Worm (Caenorhabditis elegans): Measurements from ENCODE around the gene mdt-27.

Gene mdt-27

DNA sequence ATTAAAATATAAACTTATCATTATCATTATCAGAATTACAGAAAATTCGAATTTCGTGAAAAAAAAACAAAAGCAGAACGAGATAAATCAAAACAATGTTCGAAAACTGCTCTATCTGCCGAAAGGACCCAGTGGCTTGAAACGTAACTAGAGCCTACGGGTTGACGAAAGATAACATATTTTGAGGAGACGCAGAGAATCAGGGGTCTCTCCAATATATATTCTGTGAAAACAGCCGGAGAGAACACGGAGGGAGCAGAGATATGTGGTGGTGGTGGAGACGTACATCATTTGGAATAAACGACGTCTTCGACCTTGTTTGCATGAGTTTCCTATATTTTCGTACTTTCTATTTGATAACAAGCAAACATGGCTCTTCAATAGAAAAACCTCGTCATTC is 4.6 kb downstream of the mdt-27 start:
- TF ChIP-seq C34F6.9 (tag; optimal IDR thresholded peaks at IDR 0.05) (peak; percentile 12), F13H6.1 (tag; optimal IDR thresholded peaks at IDR 0.05) (peak; percentile 18), unc-55 (GFP tag; optimal IDR thresholded peaks at IDR 0.05) (peak; percentile 48), ceh-82 (tag; optimal IDR thresholded peaks at IDR 0.05) (no peak), nhr-77 (tag; optimal IDR thresholded peaks at IDR 0.05) (no peak)

DNA sequence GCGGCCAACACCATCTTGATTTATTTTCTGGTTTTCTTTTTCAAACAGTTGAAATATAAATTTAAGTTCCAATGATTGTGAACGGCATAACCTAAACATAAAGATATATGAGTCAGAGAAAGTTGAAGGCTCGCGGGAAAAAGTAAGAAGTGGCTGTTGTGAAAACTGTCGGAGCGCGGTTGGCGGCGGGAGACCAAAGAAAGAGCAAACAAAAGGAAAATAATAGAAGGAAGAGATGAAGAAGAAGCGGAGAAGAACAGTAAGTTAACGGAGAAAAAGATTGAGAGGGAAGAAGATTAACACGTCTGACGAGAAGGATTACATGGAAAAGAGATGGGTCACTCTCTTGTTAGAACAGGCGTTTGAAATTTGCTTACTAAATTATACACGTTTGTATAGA is 6.1 kb downstream of the mdt-27 start, which contains the start of gene inx-10:
inx-10 (minus strand) TSS at position 101 of the 400 bp plus-strand sequence.
- TF ChIP-seq nhr-25 (tag; optimal IDR thresholded peaks at IDR 0.05) (no peak), nhr-77 (tag; optimal IDR thresholded peaks at IDR 0.05) (no peak), F13H6.1 (tag; optimal IDR thresholded peaks at IDR 0.05) (no peak)

DNA sequence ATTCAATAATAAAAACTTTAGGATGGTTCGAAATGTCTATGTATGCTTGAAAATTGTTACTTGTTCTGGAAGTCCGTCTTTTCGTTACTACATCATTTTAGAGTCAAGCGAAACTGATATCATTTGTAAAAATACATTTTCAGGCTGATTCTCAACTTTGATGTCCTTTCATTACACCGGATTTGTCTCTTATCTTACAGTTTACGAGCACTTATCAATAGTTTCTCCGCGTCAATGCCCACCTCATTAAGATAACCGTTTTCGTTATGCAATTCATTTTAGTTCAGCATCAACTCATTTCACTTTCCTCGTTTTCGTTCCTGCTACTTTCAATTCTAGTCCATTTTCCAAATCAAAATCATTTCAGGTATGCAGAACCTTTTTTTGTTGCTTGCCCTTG is 10.7 kb downstream of the mdt-27 start, which contains the start of gene asp-2:
asp-2 (plus strand) TSS at position 368 of the 400 bp plus-strand sequence.
- no peak for TF ChIP-seq peb-1 (tag; optimal IDR thresholded peaks at IDR 0.05)
- peak; percentile 49 for TF ChIP-seq sma-9 (GFP tag; optimal IDR thresholded peaks at IDR 0.05)
- TF ChIP-seq sma-9 (tag; optimal IDR thresholded peaks at IDR 0.05), result no peak
- TF ChIP-seq fos-1 (tag; optimal IDR thresholded peaks at IDR 0.05), result peak; percentile 79

ce11 chrV:9198887-9199286 is 14.6 kb downstream of the mdt-27 start, which contains the start of gene str-177:
TSS of gene str-177 (minus strand) at chrV:9198987.
- no peak for TF ChIP-seq ZK546.5 (tag; optimal IDR thresholded peaks at IDR 0.05)
- TF ChIP-seq nhr-10 (tag; optimal IDR thresholded peaks at IDR 0.05), result no peak
- TF ChIP-seq elt-1 (tag; optimal IDR thresholded peaks at IDR 0.05), result no peak
- TF ChIP-seq C34F6.9 (tag; optimal IDR thresholded peaks at IDR 0.05), result no peak
- no peak for TF ChIP-seq ztf-11 (tag; optimal IDR thresholded peaks at IDR 0.05)
- TF ChIP-seq unc-55 (GFP tag; optimal IDR thresholded peaks at IDR 0.05), result no peak
- no peak for TF ChIP-seq ceh-16 (tag; optimal IDR thresholded peaks at IDR 0.05)
- TF ChIP-seq sma-9 (GFP tag; optimal IDR thresholded peaks at IDR 0.05), result no peak
- no peak for TF ChIP-seq sma-9 (tag; optimal IDR thresholded peaks at IDR 0.05)
- TF ChIP-seq R02D3.7 (tag; optimal IDR thresholded peaks at IDR 0.05), result no peak
- TF ChIP-seq lsy-2 (tag; optimal IDR thresholded peaks at IDR 0.05), result no peak
- TF ChIP-seq gmeb-1 (tag; optimal IDR thresholded peaks at IDR 0.05), result no peak
- no peak for TF ChIP-seq lin-39 (tag; optimal IDR thresholded peaks at IDR 0.05)
- no peak for TF ChIP-seq zag-1 (tag; optimal IDR thresholded peaks at IDR 0.05)
- no peak for TF ChIP-seq crh-2 (tag; optimal IDR thresholded peaks at IDR 0.05)
- TF ChIP-seq nhr-129 (tag; optimal IDR thresholded peaks at IDR 0.05), result no peak
- no peak for TF ChIP-seq sma-3 (GFP tag; optimal IDR thresholded peaks at IDR 0.05)
- no peak for TF ChIP-seq nhr-25 (tag; optimal IDR thresholded peaks at IDR 0.05)
- no peak for TF ChIP-seq skn-1 (tag; optimal IDR thresholded peaks at IDR 0.05)

DNA sequence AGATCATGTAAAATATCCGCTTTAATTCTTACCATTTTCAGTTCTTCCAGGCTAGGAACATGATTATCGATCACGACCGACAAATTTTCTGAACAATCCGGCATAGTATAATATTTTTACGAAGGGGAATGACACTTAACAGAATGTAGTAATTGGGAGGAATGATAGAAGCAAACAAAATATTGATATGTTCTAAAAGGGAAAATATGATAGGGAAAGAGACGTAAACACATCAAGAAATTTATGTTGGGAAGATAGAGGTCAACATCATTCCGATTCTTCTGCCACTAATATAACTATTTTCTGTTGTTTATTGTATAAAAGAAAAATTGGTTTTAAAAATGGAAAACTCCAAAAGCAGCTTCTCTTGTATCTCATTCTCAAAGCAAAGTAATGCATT is 16.3 kb downstream of the mdt-27 start, which contains the start of gene C24B5.4:
C24B5.4 (minus strand) TSS at position 206 of the 400 bp plus-strand sequence.
- TF ChIP-seq ZK546.5 (tag; optimal IDR thresholded peaks at IDR 0.05) (no peak), lin-13 (GFP tag; optimal IDR thresholded peaks at IDR 0.05) (no peak), C34F6.9 (tag; optimal IDR thresholded peaks at IDR 0.05) (no peak), nhr-21 (tag; optimal IDR thresholded peaks at IDR 0.05) (no peak), skn-1 (tag; optimal IDR thresholded peaks at IDR 0.05) (no peak), sma-3 (GFP tag; optimal IDR thresholded peaks at IDR 0.05) (no peak), Y55F3AM.14 (GFP tag; optimal IDR thresholded peaks at IDR 0.05) (no peak), lin-11 (tag; optimal IDR thresholded peaks at IDR 0.05) (no peak), ceh-16 (tag; optimal IDR thresholded peaks at IDR 0.05) (no peak), ama-1 (optimal IDR thresholded peaks at IDR 0.05) (no peak), ceh-82 (tag; optimal IDR thresholded peaks at IDR 0.05) (no peak), nhr-11 (tag; optimal IDR thresholded peaks at IDR 0.05) (no peak), alr-1 (tag; optimal IDR thresholded peaks at IDR 0.05) (no peak)

ce11 chrV:9194055-9194454 is 19.4 kb downstream of the mdt-27 start:
- TF ChIP-seq F13H6.1 (tag; optimal IDR thresholded peaks at IDR 0.05), result no peak
- TF ChIP-seq unc-62 (GFP tag; optimal IDR thresholded peaks at IDR 0.05), result no peak
- TF ChIP-seq unc-55 (GFP tag; optimal IDR thresholded peaks at IDR 0.05), result peak; percentile 49
- peak; percentile 14 for TF ChIP-seq C34F6.9 (tag; optimal IDR thresholded peaks at IDR 0.05)
- peak in 1 of 2 experiments; percentile 5 for TF ChIP-seq mdl-1 (tag; optimal IDR thresholded peaks at IDR 0.05)
- no peak for TF ChIP-seq nhr-10 (tag; optimal IDR thresholded peaks at IDR 0.05)
- TF ChIP-seq R02D3.7 (tag; optimal IDR thresholded peaks at IDR 0.05), result no peak
- TF ChIP-seq mbf-1 (tag; optimal IDR thresholded peaks at IDR 0.05), result no peak
- TF ChIP-seq nhr-6 (tag; optimal IDR thresholded peaks at IDR 0.05), result no peak
- peak in 1 of 2 experiments; percentile 22 for TF ChIP-seq lsy-2 (tag; optimal IDR thresholded peaks at IDR 0.05)
- no peak for TF ChIP-seq nhr-12 (tag; optimal IDR thresholded peaks at IDR 0.05)
- no peak for TF ChIP-seq mab-5 (tag; optimal IDR thresholded peaks at IDR 0.05)
- no peak for TF ChIP-seq fos-1 (tag; optimal IDR thresholded peaks at IDR 0.05)
- TF ChIP-seq aly-2 (tag; optimal IDR thresholded peaks at IDR 0.05), result no peak
- no peak for TF ChIP-seq blmp-1 (tag; optimal IDR thresholded peaks at IDR 0.05; ENCODE audit: insufficient read depth)
- TF ChIP-seq sem-4 (tag; optimal IDR thresholded peaks at IDR 0.05), result peak; percentile 43

Data from whole organism, L2 larva.